Fruit fly (Drosophila melanogaster): Measurements from ENCODE around the gene Dysb.

Dysb gene

dm6 chr3L:18833234-18833633 lies 34.3 kb upstream of the Dysb start (continued):
- peak; percentile 14 for TF ChIP-seq ATbp (GFP tag; optimal IDR thresholded peaks at IDR 0.05)
- TF ChIP-seq ERR (GFP tag; optimal IDR thresholded peaks at IDR 0.05) = no peak

- TF ChIP-seq CG15601 (tag; optimal IDR thresholded peaks at IDR 0.05) = no peak
- TF ChIP-seq sug (tag; optimal IDR thresholded peaks at IDR 0.05) = peak; percentile 20
- TF ChIP-seq eyg (GFP tag; optimal IDR thresholded peaks at IDR 0.05) = no peak
- no peak for TF ChIP-seq Hr39 (optimal IDR thresholded peaks at IDR 0.05)
- TF ChIP-seq MESR4 (GFP tag; optimal IDR thresholded peaks at IDR 0.05) = no peak
- no peak for TF ChIP-seq CG4730 (GFP tag; IDR thresholded peaks at IDR 0.05)
- no peak for TF ChIP-seq CG2199 (GFP tag; IDR thresholded peaks at IDR 0.05)
- TF ChIP-seq vfl (GFP tag; optimal IDR thresholded peaks at IDR 0.05) = no peak
- TF ChIP-seq CG15479 (GFP tag; optimal IDR thresholded peaks at IDR 0.05) = no peak
- TF ChIP-seq CG4282 (GFP tag; optimal IDR thresholded peaks at IDR 0.05) = no peak
- TF ChIP-seq HmgZ (tag; optimal IDR thresholded peaks at IDR 0.05) = peak; percentile 4
- TF ChIP-seq caup (GFP tag; optimal IDR thresholded peaks at IDR 0.05; ENCODE audit: severe bottlenecking) = peak; percentile 0
- TF ChIP-seq CG10321 (GFP tag; IDR thresholded peaks at IDR 0.05) = no peak
- TF ChIP-seq CG1792 (GFP tag; optimal IDR thresholded peaks at IDR 0.05) = no peak
- no peak for TF ChIP-seq CG2120 (GFP tag; optimal IDR thresholded peaks at IDR 0.05)
- TF ChIP-seq CG10654 (GFP tag; optimal IDR thresholded peaks at IDR 0.05) = no peak
- TF ChIP-seq repo (GFP tag; optimal IDR thresholded peaks at IDR 0.05) = no peak
- no peak for TF ChIP-seq CG7745 (tag; optimal IDR thresholded peaks at IDR 0.05)
- no peak for TF ChIP-seq tap (tag; optimal IDR thresholded peaks at IDR 0.05)
- no peak for TF ChIP-seq CG32767 (GFP tag; IDR thresholded peaks at IDR 0.05)
- TF ChIP-seq Trl (optimal IDR thresholded peaks at IDR 0.05) = peak; percentile 13
- TF ChIP-seq Trl (GFP tag; optimal IDR thresholded peaks at IDR 0.05) = no peak
- no peak for TF ChIP-seq Eip74EF (GFP tag; optimal IDR thresholded peaks at IDR 0.05)
- TF ChIP-seq CG3065 (GFP tag; optimal IDR thresholded peaks at IDR 0.05) = peak; percentile 53
- TF ChIP-seq CG9437 (GFP tag; optimal IDR thresholded peaks at IDR 0.05) = no peak
- TF ChIP-seq Ada2b (GFP tag; IDR thresholded peaks at IDR 0.05) = no peak
- no peak for TF ChIP-seq slbo (GFP tag; IDR thresholded peaks at IDR 0.05)
- no peak for TF ChIP-seq btn (GFP tag; optimal IDR thresholded peaks at IDR 0.05)
- TF ChIP-seq CG34376 (GFP tag; optimal IDR thresholded peaks at IDR 0.05) = peak; percentile 30
- no peak for TF ChIP-seq vvl (GFP tag; IDR thresholded peaks at IDR 0.05)
- no peak for TF ChIP-seq Hr51 (GFP tag; optimal IDR thresholded peaks at IDR 0.05)
- TF ChIP-seq Adf1 (GFP tag; IDR thresholded peaks at IDR 0.05) = no peak
- TF ChIP-seq grn (GFP tag; optimal IDR thresholded peaks at IDR 0.05) = peak; percentile 73
- TF ChIP-seq Stat92E (GFP tag; optimal IDR thresholded peaks at IDR 0.05) = no peak
- no peak for TF ChIP-seq Taf1 (GFP tag; IDR thresholded peaks at IDR 0.05)
These were observed 32.6 kb upstream of the Dysb start for dm6 chr3L:18834924-18835323.

- peak in 1 of 2 experiments; percentile 7 for TF ChIP-seq bsh (GFP tag; optimal IDR thresholded peaks at IDR 0.05)
- no peak for TF ChIP-seq CG6854 (GFP tag; optimal IDR thresholded peaks at IDR 0.05)
- no peak for TF ChIP-seq CG1024 (GFP tag; IDR thresholded peaks at IDR 0.05)
- peak in 1 of 2 experiments; percentile 82 for TF ChIP-seq Pdp1 (GFP tag; optimal IDR thresholded peaks at IDR 0.05)
- no peak for TF ChIP-seq Hand (GFP tag; optimal IDR thresholded peaks at IDR 0.05)
- TF ChIP-seq sens (GFP tag) = peak; percentile 59
- TF ChIP-seq dimm (GFP tag; IDR thresholded peaks at IDR 0.05) = no peak
- no peak for TF ChIP-seq Kr (GFP tag; optimal IDR thresholded peaks at IDR 0.05)
- TF ChIP-seq nau (GFP tag; optimal IDR thresholded peaks at IDR 0.05) = no peak
- no peak for TF ChIP-seq Ravus (GFP tag; IDR thresholded peaks at IDR 0.05)
- TF ChIP-seq yki (optimal IDR thresholded peaks at IDR 0.05) = no peak
- peak; percentile 2 for TF ChIP-seq Hmr (GFP tag; optimal IDR thresholded peaks at IDR 0.05)
- TF ChIP-seq Blimp-1 (GFP tag; optimal IDR thresholded peaks at IDR 0.05) = no peak
- TF ChIP-seq Ada2b (GFP tag; IDR thresholded peaks at IDR 0.05) = no peak
- no peak for TF ChIP-seq CG11504 (tag; optimal IDR thresholded peaks at IDR 0.05)
- TF ChIP-seq PHDP (tag; optimal IDR thresholded peaks at IDR 0.05) = no peak
These were observed 30.9 kb upstream of the Dysb start for dm6 chr3L:18836658-18837057.
